Worm (Caenorhabditis elegans) whole organism, midembryonic: Measurements from ENCODE around the gene B0250.8.
"Not testable (repeated sequence)": the region's sequence is repeated elsewhere in the genome, so short reads cannot be mapped to it uniquely, and the experiment has no call there.

Experiments
- T22C8.4 ChIP-seq: fragments of 200-800 bp; sonication (Bioruptor generic); IDR thresholded peaks from 2 replicates; pipeline ENCODE4 v1.3.6; 2022; ENCODE audit warnings: missing genetic modification characterization, missing compliant biosample characterization
- cog-1 ChIP-seq: sonication (generic microtip); optimal IDR thresholded peaks from 2 replicates; lab custom pipeline; 2016; ENCODE audit warnings: missing genetic modification characterization, missing compliant biosample characterization
- flt-1 ChIP-seq: fragments of 200-800 bp; sonication (Bioruptor generic); IDR thresholded peaks from 2 replicates; pipeline ENCODE4 v1.3.6; 2022; ENCODE audit warnings: missing genetic modification characterization, missing compliant biosample characterization
- klf-2 ChIP-seq: fragments of 200-800 bp; sonication (Bioruptor generic); conservative IDR thresholded peaks from 2 replicates; pipeline ENCODE4 v1.3.6; 2022; ENCODE audit warnings: missing genetic modification reagents, missing genetic modification characterization, missing compliant biosample characterization
- med-1 ChIP-seq: sonication (generic microtip); optimal IDR thresholded peaks from 2 replicates; lab custom pipeline; 2017; ENCODE audit warnings: missing genetic modification characterization, mild to moderate bottlenecking, missing compliant biosample characterization, antibody characterized with exemption, missing genetic modification reagents; ENCODE audit not compliant: insufficient read depth
- ref-1 ChIP-seq: fragments of 200-800 bp; sonication (Bioruptor generic); conservative IDR thresholded peaks from 2 replicates; pipeline ENCODE4 v1.3.6; 2022; ENCODE audit warnings: missing genetic modification reagents, missing genetic modification characterization, missing compliant biosample characterization
- tab-1 ChIP-seq: fragments of 200-800 bp; sonication (Bioruptor generic); IDR thresholded peaks from 2 replicates; pipeline ENCODE4 v1.3.6; 2022; ENCODE audit warnings: missing genetic modification characterization, missing compliant biosample characterization
- ztf-23 ChIP-seq: fragments of 200-800 bp; sonication (Bioruptor generic); IDR thresholded peaks from 2 replicates; pipeline ENCODE4 v1.3.6; 2022; ENCODE audit warnings: missing genetic modification reagents, missing genetic modification characterization, missing compliant biosample characterization
- ztf-29 ChIP-seq: fragments of 200-800 bp; sonication (Bioruptor generic); IDR thresholded peaks from 2 replicates; pipeline ENCODE4 v1.3.6; 2022; ENCODE audit warnings: missing genetic modification reagents, missing genetic modification characterization, missing compliant biosample characterization

Gene B0250.8

ce11 chrV:20470385-20470784 is at the start of gene B0250.8:
TSS of gene B0250.8 (minus strand) at chrV:20470485.
- TF ChIP-seq klf-2 (no peak), med-1 (GFP tag; lab: Kevin White, UChicago) (no peak), T22C8.4 (GFP tag; lab: Robert Waterston, UW) (no peak), cog-1 (tag; lab: Kevin White, UChicago) (no peak), ref-1 (GFP tag; lab: Robert Waterston, UW) (no peak), ztf-29 (no peak), flt-1 (GFP tag; lab: Robert Waterston, UW) (no peak), tab-1 (GFP tag; lab: Robert Waterston, UW) (no peak), ztf-23 (no peak)

- no peak for TF ChIP-seq med-1 (GFP tag; lab: Kevin White, UChicago)
- no peak for TF ChIP-seq ztf-23
- no peak for TF ChIP-seq ref-1 (GFP tag; lab: Robert Waterston, UW)
- no peak for TF ChIP-seq klf-2
- TF ChIP-seq flt-1 (GFP tag; lab: Robert Waterston, UW): no peak
- no peak for TF ChIP-seq cog-1 (tag; lab: Kevin White, UChicago)
- no peak for TF ChIP-seq ztf-29
- no peak for TF ChIP-seq tab-1 (GFP tag; lab: Robert Waterston, UW)
- no peak for TF ChIP-seq T22C8.4 (GFP tag; lab: Robert Waterston, UW)
These were observed 48.6 kb upstream of the B0250.8 start, which contains the start of gene Y38H6C.25 for ce11 chrV:20518927-20519326. TSS of gene Y38H6C.25 (plus strand) at chrV:20519227.

- no peak for TF ChIP-seq med-1 (GFP tag; lab: Kevin White, UChicago)
- no peak for TF ChIP-seq klf-2
- TF ChIP-seq ref-1 (GFP tag; lab: Robert Waterston, UW): no peak
- TF ChIP-seq T22C8.4 (GFP tag; lab: Robert Waterston, UW): no peak
- no peak for TF ChIP-seq ztf-23
- no peak for TF ChIP-seq tab-1 (GFP tag; lab: Robert Waterston, UW)
- TF ChIP-seq ztf-29: no peak
- no peak for TF ChIP-seq cog-1 (tag; lab: Kevin White, UChicago)
- TF ChIP-seq flt-1 (GFP tag; lab: Robert Waterston, UW): no peak
These were observed 46.7 kb upstream of the B0250.8 start for ce11 chrV:20517005-20517404.

- TF ChIP-seq ztf-29 (no peak), T22C8.4 (GFP tag; lab: Robert Waterston, UW) (no peak), tab-1 (GFP tag; lab: Robert Waterston, UW) (no peak), cog-1 (tag; lab: Kevin White, UChicago) (no peak), ref-1 (GFP tag; lab: Robert Waterston, UW) (no peak), flt-1 (GFP tag; lab: Robert Waterston, UW) (no peak), klf-2 (no peak), med-1 (GFP tag; lab: Kevin White, UChicago) (no peak), ztf-23 (no peak)
These were observed 44.2 kb upstream of the B0250.8 start for ce11 chrV:20514483-20514882.

DNA sequence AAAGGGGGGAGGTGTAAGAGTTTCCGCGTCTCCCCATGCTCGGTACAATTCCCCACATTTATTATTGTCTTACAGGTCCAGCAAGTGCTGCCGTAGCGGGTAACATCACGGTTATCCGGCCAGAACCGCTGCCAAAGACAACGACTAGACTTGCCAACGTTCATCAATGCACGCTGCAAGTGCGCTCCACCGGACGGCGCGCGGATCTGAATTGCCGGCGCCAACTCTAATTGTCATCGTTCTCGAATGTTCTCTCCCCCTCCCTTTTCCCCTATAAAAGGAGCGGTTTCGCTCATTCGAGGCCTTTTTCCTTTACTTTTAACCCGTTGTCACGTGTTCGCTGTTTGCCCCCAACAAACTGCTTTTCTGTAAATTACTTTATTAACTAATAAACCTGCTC is 43.4 kb upstream of the B0250.8 start, which contains the start of gene Y38H6C.8:
Gene Y38H6C.8 (plus strand): TSS at position 301 of the 400 bp plus-strand sequence.
- not testable (repeated sequence) for TF ChIP-seq med-1 (GFP tag; lab: Kevin White, UChicago); ztf-23; T22C8.4 (GFP tag; lab: Robert Waterston, UW)

DNA sequence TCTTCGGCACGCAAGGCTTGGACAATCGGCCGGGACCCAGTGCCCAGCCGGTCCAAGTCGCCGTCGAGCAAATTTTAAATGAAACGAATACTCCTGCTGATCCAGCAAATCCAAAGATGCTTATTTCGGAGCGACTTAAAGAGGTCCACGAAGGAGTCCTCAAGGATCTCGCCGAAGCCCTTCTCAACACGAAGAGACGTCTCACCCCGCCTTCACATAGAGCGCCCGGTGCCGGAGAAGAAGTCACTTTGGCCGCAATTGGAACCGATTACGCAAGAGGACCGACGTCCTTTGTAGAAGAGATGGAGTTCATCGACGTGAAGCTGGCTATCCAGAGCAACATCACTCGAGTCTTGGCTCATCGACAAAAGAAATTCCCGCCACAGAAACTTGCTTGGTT is 39.1 kb upstream of the B0250.8 start:
- TF ChIP-seq med-1 (GFP tag; lab: Kevin White, UChicago) (no peak), ztf-29 (no peak), ztf-23 (no peak), tab-1 (GFP tag; lab: Robert Waterston, UW) (no peak), flt-1 (GFP tag; lab: Robert Waterston, UW) (no peak), T22C8.4 (GFP tag; lab: Robert Waterston, UW) (no peak), klf-2 (no peak), ref-1 (GFP tag; lab: Robert Waterston, UW) (no peak)

ce11 chrV:20506542-20506941 is 36.3 kb upstream of the B0250.8 start:
- no peak for TF ChIP-seq flt-1 (GFP tag; lab: Robert Waterston, UW)
- no peak for TF ChIP-seq med-1 (GFP tag; lab: Kevin White, UChicago)
- TF ChIP-seq cog-1 (tag; lab: Kevin White, UChicago): no peak
- TF ChIP-seq ztf-23: no peak
- no peak for TF ChIP-seq ztf-29
- TF ChIP-seq klf-2: no peak
- no peak for TF ChIP-seq T22C8.4 (GFP tag; lab: Robert Waterston, UW)

- no peak for TF ChIP-seq ztf-29
- no peak for TF ChIP-seq med-1 (GFP tag; lab: Kevin White, UChicago)
- TF ChIP-seq klf-2: no peak
- TF ChIP-seq ref-1 (GFP tag; lab: Robert Waterston, UW): no peak
These were observed 34.7 kb upstream of the B0250.8 start, which contains the start of gene Y38H6C.4 for ce11 chrV:20504997-20505396. TSS of gene Y38H6C.4 (minus strand) at chrV:20505097.

DNA sequence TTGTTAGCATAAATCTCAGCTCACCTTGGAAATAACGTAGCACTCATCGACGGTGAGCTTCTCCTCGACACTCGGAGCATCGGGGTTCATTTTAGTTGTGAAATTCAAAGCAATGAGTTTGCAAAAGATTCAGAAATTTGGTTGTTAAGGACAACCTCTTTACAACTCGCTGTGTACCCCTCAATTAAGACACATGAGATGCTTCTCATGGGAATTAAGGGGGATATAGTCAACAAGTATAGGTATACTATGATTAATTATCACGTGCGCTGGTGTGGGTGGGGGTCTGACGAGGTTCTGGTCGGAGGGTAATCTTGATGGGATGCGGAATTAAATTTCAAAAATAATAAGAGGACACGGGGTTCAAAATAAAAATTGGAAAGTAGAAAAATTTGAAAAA is 30.1 kb upstream of the B0250.8 start, which contains the start of gene dct-14:
Gene dct-14 (minus strand): TSS at position 101 of the 400 bp plus-strand sequence.
- no peak for TF ChIP-seq ztf-23
- no peak for TF ChIP-seq ref-1 (GFP tag; lab: Robert Waterston, UW)
- TF ChIP-seq tab-1 (GFP tag; lab: Robert Waterston, UW): no peak
- no peak for TF ChIP-seq T22C8.4 (GFP tag; lab: Robert Waterston, UW)
- no peak for TF ChIP-seq flt-1 (GFP tag; lab: Robert Waterston, UW)
- no peak for TF ChIP-seq klf-2
- no peak for TF ChIP-seq ztf-29
- TF ChIP-seq med-1 (GFP tag; lab: Kevin White, UChicago): no peak
- no peak for TF ChIP-seq cog-1 (tag; lab: Kevin White, UChicago)

- TF ChIP-seq klf-2 (no peak), ref-1 (GFP tag; lab: Robert Waterston, UW) (no peak), cog-1 (tag; lab: Kevin White, UChicago) (no peak), tab-1 (GFP tag; lab: Robert Waterston, UW) (no peak), med-1 (GFP tag; lab: Kevin White, UChicago) (no peak), T22C8.4 (GFP tag; lab: Robert Waterston, UW) (no peak), ztf-23 (no peak), flt-1 (GFP tag; lab: Robert Waterston, UW) (no peak), ztf-29 (no peak)
These were observed 29.4 kb upstream of the B0250.8 start for ce11 chrV:20499642-20500041.
